Worm (Caenorhabditis elegans) whole organism, L1 larva: ENCODE data around the gene C48B4.9.
A peak's percentile ranks its signal among the peaks of the same experiment; 100 is the strongest.

Experiments
- C04F5.9 ChIP-seq: sonication (generic microtip); optimal IDR thresholded peaks from 2 replicates; lab custom pipeline; 2016; ENCODE audit warnings: missing genetic modification characterization, missing compliant biosample characterization
- F16B12.6 ChIP-seq: fragments of 150-350 bp; optimal IDR thresholded peaks from 2 replicates; lab custom pipeline; 2014; ENCODE audit warnings: missing biosample characterization, missing genetic modification characterization
- Y116A8C.19 ChIP-seq: sonication (generic microtip); optimal IDR thresholded peaks from 2 replicates; lab custom pipeline; 2016; ENCODE audit warnings: missing compliant biosample characterization, missing genetic modification characterization, borderline replicate concordance
- aha-1 ChIP-seq: fragments of 150-350 bp; optimal IDR thresholded peaks from 2 replicates; lab custom pipeline; 2014; ENCODE audit warnings: missing biosample characterization, missing genetic modification characterization
- alr-1 ChIP-seq: fragments of 200-800 bp; sonication (Bioruptor generic); optimal IDR thresholded peaks from 2 replicates; lab custom pipeline; 2018; ENCODE audit warnings: borderline replicate concordance, mild to moderate bottlenecking, missing genetic modification characterization, missing compliant biosample characterization
- ceh-82 ChIP-seq, 3 experiments: fragments of 150-350 bp in 1 of 3; sonication (generic microtip) in 2 of 3; optimal IDR thresholded peaks; 2 replicates each; lab custom pipeline; 2014 to 2017; ENCODE audit warnings: missing biosample characterization in 3 of 3, missing genetic modification characterization in 3 of 3
- dpl-1 ChIP-seq, 3 experiments: fragments of 150-350 bp in 2 of 3; sonication (generic microtip) in 1 of 3; optimal IDR thresholded peaks; 2 replicates each; lab custom pipeline; 2014 to 2017; ENCODE audit warnings: missing biosample characterization in 3 of 3, missing genetic modification characterization in 3 of 3, missing genetic modification reagents in 3 of 3
- dsc-1 ChIP-seq: sonication (generic microtip); optimal IDR thresholded peaks from 2 replicates; lab custom pipeline; 2016; ENCODE audit warnings: mild to moderate bottlenecking, missing genetic modification characterization, missing compliant biosample characterization
- efl-1 ChIP-seq, 4 experiments: fragments of 150-350 bp; optimal IDR thresholded peaks in 3 of 4; peaks in 1 of 4; 1 replicate in 1 of 4; 2 replicates in 3 of 4; lab custom pipeline; 2014; ENCODE audit warnings: missing biosample characterization in 2 of 4, missing genetic modification characterization in 2 of 4, missing genetic modification reagents in 2 of 4
- ets-5 ChIP-seq: fragments of 200-800 bp; sonication (Bioruptor generic); IDR thresholded peaks from 2 replicates; pipeline ENCODE4 v1.3.6; 2022; ENCODE audit warnings: missing genetic modification characterization, missing compliant biosample characterization
- fkh-10 ChIP-seq: sonication (generic microtip); optimal IDR thresholded peaks from 2 replicates; lab custom pipeline; 2017; ENCODE audit warnings: missing biosample characterization, missing genetic modification reagents, missing genetic modification characterization
- fkh-4 ChIP-seq: sonication (generic microtip); optimal IDR thresholded peaks from 2 replicates; lab custom pipeline; 2016; ENCODE audit warnings: missing compliant biosample characterization, missing genetic modification characterization, borderline replicate concordance
- fkh-8 ChIP-seq: sonication (generic microtip); optimal IDR thresholded peaks from 2 replicates; lab custom pipeline; 2016; ENCODE audit warnings: mild to moderate bottlenecking, missing genetic modification characterization, missing compliant biosample characterization
- hlh-17 ChIP-seq: fragments of 200-800 bp; sonication (Bioruptor generic); optimal IDR thresholded peaks from 2 replicates; lab custom pipeline; 2018; ENCODE audit warnings: missing genetic modification characterization, mild to moderate bottlenecking, missing compliant biosample characterization, moderate library complexity, borderline replicate concordance
- hlh-4 ChIP-seq: sonication (generic microtip); optimal IDR thresholded peaks from 2 replicates; lab custom pipeline; 2016; ENCODE audit warnings: mild to moderate bottlenecking, missing genetic modification characterization, missing compliant biosample characterization
- hpl-2 ChIP-seq: fragments of 150-350 bp; optimal IDR thresholded peaks from 2 replicates; lab custom pipeline; 2014; ENCODE audit warnings: missing biosample characterization, missing genetic modification reagents, missing genetic modification characterization
- isw-1 ChIP-seq: fragments of 200-800 bp; sonication (Bioruptor generic); IDR thresholded peaks from 2 replicates; pipeline ENCODE4 v1.3.6; 2022; ENCODE audit warnings: missing genetic modification characterization, missing compliant biosample characterization
- lin-13 ChIP-seq: fragments of 150-350 bp; optimal IDR thresholded peaks from 2 replicates; lab custom pipeline; 2014; ENCODE audit warnings: missing biosample characterization, missing genetic modification reagents, missing genetic modification characterization
- lin-14 ChIP-seq: fragments of 200-800 bp; sonication (Bioruptor generic); optimal IDR thresholded peaks from 2 replicates; lab custom pipeline; 2018; ENCODE audit warnings: mild to moderate bottlenecking, missing genetic modification characterization, moderate library complexity, missing compliant biosample characterization
- lin-15B ChIP-seq: fragments of 150-350 bp; sonication (generic microtip); optimal IDR thresholded peaks from 3 replicates; lab custom pipeline; 2014; ENCODE audit warnings: missing biosample characterization, missing genetic modification characterization
- lin-39 ChIP-seq: fragments of 150-350 bp; optimal IDR thresholded peaks from 2 replicates; lab custom pipeline; 2014; ENCODE audit warnings: missing biosample characterization, missing genetic modification reagents, missing genetic modification characterization
- mab-9 ChIP-seq: fragments of 200-800 bp; sonication (Bioruptor generic); IDR thresholded peaks from 2 replicates; pipeline ENCODE4 v1.3.6; 2022; ENCODE audit warnings: missing genetic modification reagents, missing genetic modification characterization, missing compliant biosample characterization
- mdl-1 ChIP-seq, 2 experiments: fragments of 150-350 bp; optimal IDR thresholded peaks; 2 replicates each; lab custom pipeline; 2014 to 2017; ENCODE audit warnings: missing biosample characterization in 2 of 2, missing genetic modification characterization in 2 of 2, inconsistent platforms in 1 of 2
- nhr-11 ChIP-seq: fragments of 150-350 bp; optimal IDR thresholded peaks from 2 replicates; lab custom pipeline; 2014; ENCODE audit warnings: missing biosample characterization, missing genetic modification characterization
- nhr-19 ChIP-seq: fragments of 200-800 bp; sonication (Bioruptor generic); conservative IDR thresholded peaks from 2 replicates; pipeline ENCODE4 v1.3.6; 2022; ENCODE audit warnings: missing genetic modification characterization, missing compliant biosample characterization
- nhr-47 ChIP-seq: sonication (generic microtip); optimal IDR thresholded peaks from 2 replicates; lab custom pipeline; 2016; ENCODE audit warnings: mild to moderate bottlenecking, missing genetic modification characterization, moderate library complexity, missing compliant biosample characterization
- nhr-76 ChIP-seq: sonication (generic microtip); optimal IDR thresholded peaks from 2 replicates; lab custom pipeline; 2017; ENCODE audit warnings: missing biosample characterization, missing genetic modification characterization
- nhr-85 ChIP-seq: sonication (generic microtip); peaks from one replicate; lab custom pipeline; 2016; ENCODE audit warnings: missing genetic modification characterization, inconsistent platforms, missing compliant biosample characterization
- nhr-90 ChIP-seq: sonication (generic microtip); optimal IDR thresholded peaks from 2 replicates; lab custom pipeline; 2016; ENCODE audit warnings: mild to moderate bottlenecking, missing genetic modification characterization, missing compliant biosample characterization; ENCODE audit not compliant: poor library complexity
- pag-3 ChIP-seq: sonication (generic microtip); optimal IDR thresholded peaks from 2 replicates; lab custom pipeline; 2017; ENCODE audit warnings: missing genetic modification characterization, mild to moderate bottlenecking, missing compliant biosample characterization, antibody characterized with exemption, borderline replicate concordance; ENCODE audit not compliant: insufficient read depth
- pax-3 ChIP-seq: fragments of 200-800 bp; sonication (Bioruptor generic); optimal IDR thresholded peaks from 2 replicates; lab custom pipeline; 2018; ENCODE audit warnings: mild to moderate bottlenecking, missing genetic modification characterization, moderate library complexity, missing compliant biosample characterization
- pqm-1 ChIP-seq: sonication (generic microtip); optimal IDR thresholded peaks from 3 replicates; lab custom pipeline; 2017; ENCODE audit warnings: missing biosample characterization, missing genetic modification characterization
- rnt-1 ChIP-seq: sonication (generic microtip); optimal IDR thresholded peaks from 2 replicates; lab custom pipeline; 2016; ENCODE audit warnings: mild to moderate bottlenecking, missing genetic modification characterization, moderate library complexity, missing compliant biosample characterization
- snpc-4 ChIP-seq: fragments of 150-350 bp; optimal IDR thresholded peaks from 2 replicates; lab custom pipeline; 2014; ENCODE audit warnings: missing biosample characterization, missing genetic modification characterization
- sox-4 ChIP-seq: sonication (generic microtip); optimal IDR thresholded peaks from 2 replicates; lab custom pipeline; 2016; ENCODE audit warnings: missing genetic modification characterization, missing compliant biosample characterization
- sup-37 ChIP-seq: fragments of 200-800 bp; sonication (Bioruptor generic); optimal IDR thresholded peaks from 2 replicates; lab custom pipeline; 2018; ENCODE audit warnings: mild to moderate bottlenecking, missing genetic modification characterization, missing compliant biosample characterization
- tbx-2 ChIP-seq: sonication (generic microtip); optimal IDR thresholded peaks from 2 replicates; lab custom pipeline; 2016; ENCODE audit warnings: missing genetic modification characterization, missing compliant biosample characterization
- tlp-1 ChIP-seq: fragments of 150-350 bp; optimal IDR thresholded peaks from 2 replicates; lab custom pipeline; 2014; ENCODE audit warnings: missing biosample characterization, missing genetic modification characterization
- unc-130 ChIP-seq: fragments of 150-350 bp; optimal IDR thresholded peaks from 2 replicates; lab custom pipeline; 2017; ENCODE audit warnings: missing biosample characterization, missing genetic modification characterization, inconsistent platforms
- unc-30 ChIP-seq: sonication (generic microtip); optimal IDR thresholded peaks from 2 replicates; lab custom pipeline; 2017; ENCODE audit warnings: missing biosample characterization, missing genetic modification characterization
- xbp-1 ChIP-seq: sonication (generic microtip); optimal IDR thresholded peaks from 2 replicates; lab custom pipeline; 2016; ENCODE audit warnings: missing genetic modification characterization, missing compliant biosample characterization
- zag-1 ChIP-seq: fragments of 150-350 bp; optimal IDR thresholded peaks from 2 replicates; lab custom pipeline; 2014; ENCODE audit warnings: missing biosample characterization, missing genetic modification characterization
- zip-4 ChIP-seq: fragments of 200-800 bp; sonication (Bioruptor generic); optimal IDR thresholded peaks from 2 replicates; lab custom pipeline; 2018; ENCODE audit warnings: mild to moderate bottlenecking, missing genetic modification characterization, moderate library complexity, missing compliant biosample characterization

Gene C48B4.9

DNA sequence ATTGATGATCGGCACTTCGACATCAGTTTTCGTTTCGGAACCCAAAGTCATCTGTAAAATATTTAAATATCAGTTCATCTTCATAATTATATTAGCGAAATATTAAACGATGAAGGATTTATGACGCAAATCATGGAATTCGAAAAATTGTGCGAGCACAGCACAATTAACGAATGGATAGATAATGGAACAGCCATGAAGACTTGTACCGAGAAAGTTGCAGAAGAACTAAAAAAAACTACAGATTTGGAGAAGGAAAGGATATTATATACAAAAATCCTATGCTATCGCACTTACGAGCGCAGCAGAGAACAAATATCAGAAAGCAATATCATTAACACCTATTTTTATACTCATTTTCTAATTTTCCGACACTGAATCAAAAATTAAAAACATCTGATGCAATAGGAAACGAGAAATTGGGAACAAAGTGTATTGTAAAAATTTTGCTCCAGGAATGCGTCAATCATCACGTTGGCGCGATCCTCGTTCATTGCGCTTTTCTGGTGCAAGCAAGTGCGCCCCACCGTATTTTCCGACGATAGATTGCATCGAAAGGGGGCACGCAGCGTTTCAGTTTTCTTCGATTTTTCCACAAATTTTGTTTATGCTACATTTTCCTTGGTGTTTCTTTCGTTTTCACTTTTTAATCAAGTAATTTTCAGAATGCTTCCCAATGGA is 41.6 kb downstream of the C48B4.9 start, which contains the start of the genes clu-1 and prp-40 (continued):
- TF ChIP-seq nhr-85 (tag; lab: Kevin White, UChicago) (peak; percentile 94), tlp-1 (tag; lab: Kevin White, UChicago) (no peak), lin-13 (GFP tag; lab: Kevin White, UChicago) (peak; percentile 89), pag-3 (tag; lab: Kevin White, UChicago) (no peak), Y116A8C.19 (tag; lab: Kevin White, UChicago) (no peak), efl-1 (optimal IDR thresholded peaks at IDR 0.05; lab: Kevin White, UChicago) (peak; percentile 88 to 89), efl-1 (GFP tag; optimal IDR thresholded peaks at IDR 0.05 in 1 of 2; lab: Kevin White, UChicago) (peak; percentile 82 to 98), pqm-1 (tag; lab: Kevin White, UChicago) (no peak), lin-39 (tag; lab: Kevin White, UChicago) (peak; percentile 65), lin-15B (peak; percentile 93), mdl-1 (tag; optimal IDR thresholded peaks at IDR 0.05; lab: Kevin White, UChicago) (peak in 1 of 2 experiments; percentile 83), nhr-76 (tag; lab: Kevin White, UChicago) (no peak), fkh-8 (tag; lab: Kevin White, UChicago) (peak; percentile 86), unc-130 (tag; lab: Kevin White, UChicago) (peak; percentile 88), sox-4 (tag; lab: Kevin White, UChicago) (peak; percentile 60), snpc-4 (tag; lab: Kevin White, UChicago) (peak; percentile 78), fkh-4 (tag; lab: Kevin White, UChicago) (peak; percentile 77), C04F5.9 (tag; lab: Kevin White, UChicago) (peak; percentile 70), rnt-1 (peak; percentile 95), alr-1 (tag; lab: Kevin White, UChicago) (no peak), dsc-1 (tag; lab: Kevin White, UChicago) (peak; percentile 98), nhr-19 (GFP tag; lab: Robert Waterston, UW) (peak; percentile 89), lin-14 (peak; percentile 90), hlh-4 (tag; lab: Kevin White, UChicago) (no peak), pax-3 (tag; lab: Kevin White, UChicago) (peak; percentile 58), F16B12.6 (tag; lab: Kevin White, UChicago) (peak; percentile 72), hlh-17 (GFP tag; lab: Kevin White, UChicago) (no peak), fkh-10 (GFP tag; lab: Kevin White, UChicago) (peak; percentile 57), aha-1 (tag; lab: Kevin White, UChicago) (peak; percentile 40), ets-5 (GFP tag; lab: Robert Waterston, UW) (no peak), zag-1 (tag; lab: Kevin White, UChicago) (no peak), isw-1 (peak; percentile 88), mab-9 (GFP tag; lab: Robert Waterston, UW) (peak; percentile 76)
- TF ChIP-seq, all 84 proteins: peak for 57

DNA sequence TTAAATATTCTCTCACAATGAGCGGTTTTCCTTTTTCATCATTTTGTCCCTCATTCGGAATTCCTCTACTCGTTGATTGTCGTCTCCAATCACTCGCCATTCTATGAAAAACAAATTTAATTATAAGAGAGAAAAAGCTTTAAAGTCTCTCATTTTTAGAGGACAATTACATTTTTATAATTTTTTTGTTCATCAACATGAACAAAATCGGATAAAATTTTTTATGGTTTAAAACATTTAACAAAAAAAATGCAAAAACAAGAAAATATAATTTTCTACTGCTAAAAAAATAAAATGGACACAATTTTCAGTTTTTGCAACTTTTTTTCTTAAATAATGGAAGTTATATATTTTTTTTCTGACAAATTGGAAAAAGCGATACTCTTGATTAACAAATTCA is 47.0 kb downstream of the C48B4.9 start, which contains the start of gene F55H2.7:
F55H2.7 (minus strand) TSS at position 101 of the 400 bp plus-strand sequence.
- no peak for TF ChIP-seq snpc-4 (tag; lab: Kevin White, UChicago)
- TF ChIP-seq dsc-1 (tag; lab: Kevin White, UChicago): no peak
- no peak for TF ChIP-seq unc-30 (tag; lab: Kevin White, UChicago)
- TF ChIP-seq dpl-1 (GFP tag; optimal IDR thresholded peaks at IDR 0.05; lab: Kevin White, UChicago): no peak
- no peak for TF ChIP-seq sox-4 (tag; lab: Kevin White, UChicago)
- TF ChIP-seq sup-37 (GFP tag; lab: Kevin White, UChicago): no peak
- TF ChIP-seq tbx-2: no peak
- TF ChIP-seq nhr-90 (tag; lab: Kevin White, UChicago): no peak
- TF ChIP-seq lin-14: no peak
- no peak for TF ChIP-seq hpl-2 (GFP tag; lab: Kevin White, UChicago)
- no peak for TF ChIP-seq ceh-82 (tag; optimal IDR thresholded peaks at IDR 0.05; lab: Kevin White, UChicago)
- TF ChIP-seq nhr-11 (tag; lab: Kevin White, UChicago): no peak
- no peak for TF ChIP-seq Y116A8C.19 (tag; lab: Kevin White, UChicago)
- TF ChIP-seq xbp-1 (tag; lab: Kevin White, UChicago): no peak
- TF ChIP-seq zip-4 (GFP tag; lab: Kevin White, UChicago): no peak
- TF ChIP-seq nhr-47 (tag; lab: Kevin White, UChicago): no peak
